Worm (Caenorhabditis elegans): ENCODE data around the gene sre-39.
A peak's percentile ranks its signal among the peaks of the same experiment; 100 is the strongest.

sre-39 gene

ce11 chrII:4728687-4729086 is 41.6 kb downstream of the sre-39 start (continued):
- TF ChIP-seq php-3 (GFP tag; IDR thresholded peaks at IDR 0.05) (peak; percentile 50; the same call in 1 of the 2 replicates), tra-1 (GFP tag; IDR thresholded peaks at IDR 0.05) (peak; percentile 86), dmd-9 (GFP tag; IDR thresholded peaks at IDR 0.05) (no peak), nhr-48 (tag; optimal IDR thresholded peaks at IDR 0.05) (no peak), Y48G9A.11 (GFP tag; IDR thresholded peaks at IDR 0.05) (no peak), egl-43 (GFP tag; IDR thresholded peaks at IDR 0.05) (no peak), mdl-1 (tag; optimal IDR thresholded peaks at IDR 0.05) (peak in 1 of 2 experiments; percentile 47), skn-1 (tag; optimal IDR thresholded peaks at IDR 0.05) (no peak), daf-16 (GFP tag; optimal IDR thresholded peaks at IDR 0.05) (peak; percentile 66 to 95), daf-16 (tag; optimal IDR thresholded peaks at IDR 0.05) (peak; percentile 99), F10B5.3 (tag; optimal IDR thresholded peaks at IDR 0.05) (no peak), unc-39 (tag; optimal IDR thresholded peaks at IDR 0.05) (no peak), tag-97 (GFP tag; IDR thresholded peaks at IDR 0.05) (no peak), nhr-11 (tag; optimal IDR thresholded peaks at IDR 0.05) (peak; percentile 62), dve-1 (tag; optimal IDR thresholded peaks at IDR 0.05; ENCODE audit: insufficient read depth) (peak; percentile 92)

- TF ChIP-seq unc-62 (GFP tag; optimal IDR thresholded peaks at IDR 0.05 in 1 of 2) (no peak), unc-62 (tag; optimal IDR thresholded peaks at IDR 0.05) (no peak), aly-2 (tag; optimal IDR thresholded peaks at IDR 0.05) (no peak), nhr-48 (tag; optimal IDR thresholded peaks at IDR 0.05) (no peak), unc-130 (GFP tag; optimal IDR thresholded peaks at IDR 0.05) (no peak), daf-16 (GFP tag; optimal IDR thresholded peaks at IDR 0.05) (no peak), daf-16 (tag; optimal IDR thresholded peaks at IDR 0.05) (no peak), daf-8 (GFP tag; IDR thresholded peaks at IDR 0.05) (no peak), nhr-111 (GFP tag; optimal IDR thresholded peaks at IDR 0.05) (no peak), sdz-12 (GFP tag; optimal IDR thresholded peaks at IDR 0.05) (no peak), arid-1 (GFP tag; conservative IDR thresholded peaks at IDR 0.05) (no peak), vab-7 (GFP tag; IDR thresholded peaks at IDR 0.05) (no peak), lin-1 (GFP tag; IDR thresholded peaks at IDR 0.05) (no peak), ZK546.5 (tag; optimal IDR thresholded peaks at IDR 0.05) (no peak), ceh-32 (tag; optimal IDR thresholded peaks at IDR 0.05; ENCODE audit: poor library complexity) (no peak), lsy-2 (tag; optimal IDR thresholded peaks at IDR 0.05) (no peak), lin-15B (tag; optimal IDR thresholded peaks at IDR 0.05) (no peak)
Observed at ce11 chrII:4729733-4730132, 42.7 kb downstream of the sre-39 start, which contains the start of gene F41C3.7. Gene F41C3.7 (plus strand): TSS chrII:4730033.

DNA sequence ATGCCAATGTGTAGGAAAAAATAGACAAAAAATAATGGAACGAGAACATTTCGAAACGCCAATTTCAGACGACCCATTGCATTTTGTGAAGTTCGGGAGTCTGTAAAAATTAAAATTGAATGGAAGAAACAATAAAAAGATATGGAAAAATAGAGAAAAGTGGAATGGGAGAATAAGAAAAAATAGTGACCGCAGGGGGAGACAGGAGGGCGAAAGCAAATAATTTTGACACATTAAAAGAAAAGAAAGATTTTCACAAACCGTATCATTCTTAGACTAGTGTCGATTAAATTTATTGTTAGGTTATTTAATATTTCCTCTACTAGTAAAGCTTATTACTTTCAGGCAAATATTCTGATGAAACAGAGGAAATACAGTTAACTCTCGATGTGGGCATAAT is 46.8 kb downstream of the sre-39 start, which contains the start of gene F41C3.11:
Gene F41C3.11 (minus strand): TSS at position 101 of the 400 bp plus-strand sequence.
- no peak for TF ChIP-seq ceh-20 (GFP tag; IDR thresholded peaks at IDR 0.05)
- no peak for TF ChIP-seq madf-9 (GFP tag; conservative IDR thresholded peaks at IDR 0.05)
- no peak for TF ChIP-seq nhr-11 (tag; optimal IDR thresholded peaks at IDR 0.05)
- no peak for TF ChIP-seq nhr-41 (GFP tag; IDR thresholded peaks at IDR 0.05)
- TF ChIP-seq fos-1 (tag; optimal IDR thresholded peaks at IDR 0.05), result no peak
- no peak for TF ChIP-seq tra-1 (GFP tag; IDR thresholded peaks at IDR 0.05)
- TF ChIP-seq nhr-77 (tag; optimal IDR thresholded peaks at IDR 0.05), result no peak
- no peak for TF ChIP-seq T26A8.4 (GFP tag; IDR thresholded peaks at IDR 0.05)
- TF ChIP-seq nhr-6 (tag; optimal IDR thresholded peaks at IDR 0.05), result no peak
- no peak for TF ChIP-seq nhr-111 (GFP tag; optimal IDR thresholded peaks at IDR 0.05)
- no peak for TF ChIP-seq php-3 (GFP tag; IDR thresholded peaks at IDR 0.05)
- no peak for TF ChIP-seq ztf-11 (tag; optimal IDR thresholded peaks at IDR 0.05)
- no peak for TF ChIP-seq F37D6.2 (tag; optimal IDR thresholded peaks at IDR 0.05)
- TF ChIP-seq duxl-1 (tag; optimal IDR thresholded peaks at IDR 0.05; ENCODE audit: poor library complexity), result no peak
- TF ChIP-seq nhr-10 (tag; optimal IDR thresholded peaks at IDR 0.05), result no peak
- TF ChIP-seq nhr-42 (GFP tag; IDR thresholded peaks at IDR 0.05), result no peak
- TF ChIP-seq daf-19 (GFP tag; conservative IDR thresholded peaks at IDR 0.05), result no peak
- TF ChIP-seq F49E8.2 (tag; optimal IDR thresholded peaks at IDR 0.05; ENCODE audit: borderline replicate concordance), result no peak
